Worm (Caenorhabditis elegans) whole organism, early embryonic: Measurements from ENCODE around the gene F41C3.1.
A peak's percentile ranks its signal among the peaks of the same experiment; 100 is the strongest.

ENCODE experiments used
- B0310.2 ChIP-seq: sonication (generic microtip); optimal IDR thresholded peaks from 2 replicates; lab custom pipeline; 2016; ENCODE audit warnings: mild to moderate bottlenecking, missing genetic modification characterization, missing compliant biosample characterization
- F13C5.2 ChIP-seq: sonication (generic microtip); optimal IDR thresholded peaks from 2 replicates; lab custom pipeline; 2017; ENCODE audit warnings: mild to moderate bottlenecking, missing genetic modification characterization, inconsistent platforms, missing compliant biosample characterization
- aly-1 ChIP-seq: sonication (generic microtip); optimal IDR thresholded peaks from 2 replicates; lab custom pipeline; 2016; ENCODE audit warnings: missing genetic modification characterization, missing compliant biosample characterization
- ama-1 ChIP-seq: fragments of 150-350 bp; optimal IDR thresholded peaks from 2 replicates; lab custom pipeline; 2014
- ceh-13 ChIP-seq: fragments of 200-800 bp; sonication (Bioruptor generic); optimal IDR thresholded peaks from 2 replicates; lab custom pipeline; 2018; ENCODE audit warnings: mild to moderate bottlenecking, missing genetic modification characterization, missing compliant biosample characterization
- ceh-36 ChIP-seq: sonication (generic microtip); optimal IDR thresholded peaks from 2 replicates; lab custom pipeline; 2016; ENCODE audit warnings: missing genetic modification characterization, inconsistent platforms, missing compliant biosample characterization
- ets-7 ChIP-seq: sonication (generic microtip); optimal IDR thresholded peaks from 2 replicates; lab custom pipeline; 2016; ENCODE audit warnings: missing genotype, missing genetic modification characterization, missing compliant biosample characterization
- flt-1 ChIP-seq: fragments of 200-800 bp; sonication (Bioruptor generic); IDR thresholded peaks from 2 replicates; pipeline ENCODE4 v1.3.6; 2022; ENCODE audit warnings: missing genetic modification characterization, missing compliant biosample characterization
- hmbx-1 ChIP-seq: sonication (generic microtip); optimal IDR thresholded peaks from 2 replicates; lab custom pipeline; 2016; ENCODE audit warnings: mild to moderate bottlenecking, missing genetic modification characterization, missing compliant biosample characterization
- hmg-4 ChIP-seq: fragments of 200-800 bp; sonication (Bioruptor generic); optimal IDR thresholded peaks from 2 replicates; lab custom pipeline; 2018; ENCODE audit warnings: mild to moderate bottlenecking, missing genetic modification characterization, missing compliant biosample characterization
- hnd-1 ChIP-seq: sonication (generic microtip); optimal IDR thresholded peaks from 2 replicates; lab custom pipeline; 2016; ENCODE audit warnings: missing genetic modification characterization, missing compliant biosample characterization
- pes-1 ChIP-seq: fragments of 200-800 bp; sonication (Bioruptor generic); IDR thresholded peaks from 2 replicates; pipeline ENCODE4 v1.3.6; 2022; ENCODE audit warnings: missing genetic modification reagents, missing genetic modification characterization, missing compliant biosample characterization
- scrt-1 ChIP-seq: fragments of 200-800 bp; sonication (Bioruptor generic); IDR thresholded peaks from 2 replicates; pipeline ENCODE4 v1.3.6; 2022; ENCODE audit warnings: missing genetic modification characterization, missing compliant biosample characterization
- sea-1 ChIP-seq: fragments of 200-800 bp; sonication (Bioruptor generic); conservative IDR thresholded peaks from 2 replicates; pipeline ENCODE4 v1.3.6; 2022; ENCODE audit warnings: missing genetic modification characterization, missing compliant biosample characterization
- tbx-11 ChIP-seq: fragments of 200-800 bp; sonication (Bioruptor generic); IDR thresholded peaks from 2 replicates; pipeline ENCODE4 v1.3.6; 2022; ENCODE audit warnings: missing genetic modification characterization, missing compliant biosample characterization
- tbx-37 ChIP-seq: fragments of 200-800 bp; sonication (Bioruptor generic); conservative IDR thresholded peaks from 2 replicates; pipeline ENCODE4 v1.3.6; 2022; ENCODE audit warnings: missing genetic modification reagents, missing genetic modification characterization, missing compliant biosample characterization
- tra-4 ChIP-seq: sonication (generic microtip); optimal IDR thresholded peaks from 2 replicates; lab custom pipeline; 2017; ENCODE audit warnings: missing genetic modification characterization, missing compliant biosample characterization

Gene F41C3.1

DNA sequence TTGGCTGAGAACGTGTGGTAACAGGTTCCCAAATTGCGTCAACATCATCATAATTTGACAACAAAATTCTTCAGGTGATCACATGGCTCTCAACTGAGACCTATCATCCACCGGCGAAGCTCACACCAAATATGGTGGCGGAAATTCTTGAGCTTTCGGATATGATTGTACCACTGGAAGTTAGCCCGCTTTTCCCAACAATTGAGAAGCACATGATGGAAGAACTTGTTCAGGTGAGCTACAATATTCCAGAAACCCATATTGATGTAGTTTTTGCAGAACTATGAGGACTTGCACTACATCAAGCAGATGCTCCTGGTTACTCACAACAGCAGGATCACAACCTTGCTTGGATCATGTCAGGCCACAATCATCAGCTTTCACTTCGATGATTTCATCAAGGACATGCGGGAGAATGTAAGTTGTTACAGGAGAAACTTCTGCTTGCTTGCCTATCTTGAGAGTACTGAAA is at the start of gene F41C3.1:
Gene F41C3.1 (plus strand): TSS at position 51 of the 472 bp plus-strand sequence.
- no peak for TF ChIP-seq scrt-1 (GFP tag; lab: Robert Waterston, UW)
- TF ChIP-seq ama-1 = no peak
- no peak for TF ChIP-seq aly-1
- TF ChIP-seq hnd-1 (tag; lab: Kevin White, UChicago) = no peak
- no peak for TF ChIP-seq ceh-13 (GFP tag; lab: Kevin White, UChicago)
- no peak for TF ChIP-seq sea-1 (GFP tag; lab: Robert Waterston, UW)
- no peak for TF ChIP-seq tbx-11 (GFP tag; lab: Robert Waterston, UW)

DNA sequence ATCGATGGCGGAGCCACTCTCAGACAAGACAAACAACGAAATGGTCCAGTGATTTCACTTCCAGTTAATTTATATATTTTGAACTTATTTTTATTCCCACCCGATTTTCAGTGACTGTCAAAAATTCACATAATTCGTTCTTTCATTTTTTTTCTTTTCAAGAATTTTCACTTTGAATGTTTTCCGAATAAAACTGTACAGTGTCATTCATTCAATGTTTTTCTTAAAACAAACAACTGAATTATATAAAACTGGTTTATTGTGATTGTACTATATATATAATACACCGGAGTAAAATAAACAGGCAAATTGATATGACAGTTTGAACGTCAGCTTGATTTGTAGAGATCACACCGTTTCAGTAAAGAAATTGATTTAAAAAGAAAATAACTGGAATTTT is 49.1 kb upstream of the F41C3.1 start:
- TF ChIP-seq hnd-1 (tag; lab: Kevin White, UChicago) (no peak), aly-1 (no peak), hmbx-1 (tag; lab: Kevin White, UChicago) (no peak), ets-7 (tag; lab: Kevin White, UChicago) (no peak), F13C5.2 (no peak), hmg-4 (GFP tag; lab: Kevin White, UChicago) (no peak), ama-1 (no peak), scrt-1 (GFP tag; lab: Robert Waterston, UW) (no peak), tbx-11 (GFP tag; lab: Robert Waterston, UW) (no peak), B0310.2 (no peak), ceh-36 (tag; lab: Kevin White, UChicago) (no peak), tbx-37 (GFP tag; lab: Robert Waterston, UW) (no peak), sea-1 (GFP tag; lab: Robert Waterston, UW) (no peak)

DNA sequence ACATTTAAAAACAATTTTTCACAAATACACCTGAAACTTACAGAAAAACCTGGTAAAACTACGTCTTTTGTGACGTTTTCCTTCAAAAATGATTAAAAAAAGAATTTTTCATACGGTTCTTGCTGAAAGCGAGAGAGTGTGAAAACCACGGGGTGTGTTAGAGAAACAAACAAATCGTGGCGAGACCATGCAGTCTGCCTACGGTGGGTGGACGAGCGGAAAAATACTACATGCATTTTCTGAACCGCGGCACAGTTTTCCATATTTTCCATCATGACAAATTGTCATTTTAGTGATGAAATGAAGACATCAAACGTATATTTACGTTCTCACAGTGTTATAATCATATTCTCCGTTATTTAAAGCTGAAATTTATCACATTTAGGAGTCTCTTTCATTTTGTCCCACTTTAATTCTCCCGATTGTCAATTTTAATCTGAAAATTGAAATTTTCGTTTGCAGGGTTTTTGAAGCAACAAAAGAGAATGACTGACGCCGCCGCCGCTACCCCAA is 45.7 kb upstream of the F41C3.1 start, which contains the start of the genes F10G7.9 and tsn-1:
Gene F10G7.9 (minus strand): TSS at position 127 of the 513 bp plus-strand sequence.
Gene tsn-1 (plus strand): TSS at position 463 of the 513 bp plus-strand sequence.
- peak; percentile 12 for TF ChIP-seq F13C5.2
- TF ChIP-seq pes-1 = no peak

- TF ChIP-seq pes-1 (no peak), aly-1 (no peak), tbx-11 (GFP tag; lab: Robert Waterston, UW) (no peak), tra-4 (tag; lab: Kevin White, UChicago) (no peak), hmbx-1 (tag; lab: Kevin White, UChicago) (no peak), ceh-36 (tag; lab: Kevin White, UChicago) (no peak), ama-1 (no peak), ets-7 (tag; lab: Kevin White, UChicago) (no peak), ceh-13 (GFP tag; lab: Kevin White, UChicago) (no peak), hnd-1 (tag; lab: Kevin White, UChicago) (no peak), B0310.2 (no peak), hmg-4 (GFP tag; lab: Kevin White, UChicago) (no peak), tbx-37 (GFP tag; lab: Robert Waterston, UW) (no peak), scrt-1 (GFP tag; lab: Robert Waterston, UW) (no peak), flt-1 (GFP tag; lab: Robert Waterston, UW) (no peak), sea-1 (GFP tag; lab: Robert Waterston, UW) (no peak), F13C5.2 (no peak)
Observed at ce11 chrII:4710120-4710519, 42.0 kb upstream of the F41C3.1 start, which contains the start of gene tag-151. tag-151 (plus strand) TSS chrII:4710277.

ce11 chrII:4710813-4711212 is 41.3 kb upstream of the F41C3.1 start:
- TF ChIP-seq sea-1 (GFP tag; lab: Robert Waterston, UW) (no peak), tbx-11 (GFP tag; lab: Robert Waterston, UW) (no peak), ama-1 (no peak), flt-1 (GFP tag; lab: Robert Waterston, UW) (no peak), ets-7 (tag; lab: Kevin White, UChicago) (no peak), tra-4 (tag; lab: Kevin White, UChicago) (no peak), hmg-4 (GFP tag; lab: Kevin White, UChicago) (no peak), hmbx-1 (tag; lab: Kevin White, UChicago) (no peak), F13C5.2 (no peak), scrt-1 (GFP tag; lab: Robert Waterston, UW) (no peak), pes-1 (no peak), ceh-13 (GFP tag; lab: Kevin White, UChicago) (no peak), tbx-37 (GFP tag; lab: Robert Waterston, UW) (no peak), B0310.2 (no peak), aly-1 (no peak)

- no peak for TF ChIP-seq flt-1 (GFP tag; lab: Robert Waterston, UW)
- TF ChIP-seq hmg-4 (GFP tag; lab: Kevin White, UChicago) = no peak
- TF ChIP-seq scrt-1 (GFP tag; lab: Robert Waterston, UW) = no peak
- TF ChIP-seq hnd-1 (tag; lab: Kevin White, UChicago) = no peak
- TF ChIP-seq ama-1 = no peak
- no peak for TF ChIP-seq ets-7 (tag; lab: Kevin White, UChicago)
- no peak for TF ChIP-seq ceh-13 (GFP tag; lab: Kevin White, UChicago)
- TF ChIP-seq ceh-36 (tag; lab: Kevin White, UChicago) = no peak
- TF ChIP-seq B0310.2 = no peak
- TF ChIP-seq tbx-37 (GFP tag; lab: Robert Waterston, UW) = no peak
- no peak for TF ChIP-seq tbx-11 (GFP tag; lab: Robert Waterston, UW)
- TF ChIP-seq F13C5.2 = no peak
- no peak for TF ChIP-seq pes-1
- no peak for TF ChIP-seq tra-4 (tag; lab: Kevin White, UChicago)
- no peak for TF ChIP-seq sea-1 (GFP tag; lab: Robert Waterston, UW)
- no peak for TF ChIP-seq aly-1
- no peak for TF ChIP-seq hmbx-1 (tag; lab: Kevin White, UChicago)
Observed at ce11 chrII:4715676-4716075, 36.4 kb upstream of the F41C3.1 start, which contains the start of gene F41C3.8. F41C3.8 (plus strand) TSS chrII:4716046.

ce11 chrII:4726120-4726519 is 26.0 kb upstream of the F41C3.1 start, which contains the start of gene F10G7.10:
F10G7.10 (minus strand) TSS chrII:4726264.
- no peak for TF ChIP-seq sea-1 (GFP tag; lab: Robert Waterston, UW)
- TF ChIP-seq tbx-37 (GFP tag; lab: Robert Waterston, UW) = no peak
- no peak for TF ChIP-seq tra-4 (tag; lab: Kevin White, UChicago)
- no peak for TF ChIP-seq ceh-13 (GFP tag; lab: Kevin White, UChicago)
- TF ChIP-seq ceh-36 (tag; lab: Kevin White, UChicago) = no peak
- TF ChIP-seq tbx-11 (GFP tag; lab: Robert Waterston, UW) = no peak
- TF ChIP-seq pes-1 = no peak
- no peak for TF ChIP-seq ets-7 (tag; lab: Kevin White, UChicago)
- TF ChIP-seq scrt-1 (GFP tag; lab: Robert Waterston, UW) = no peak
- no peak for TF ChIP-seq hmg-4 (GFP tag; lab: Kevin White, UChicago)
- no peak for TF ChIP-seq flt-1 (GFP tag; lab: Robert Waterston, UW)
- no peak for TF ChIP-seq F13C5.2
